Fruit fly (Drosophila melanogaster) whole organism, embryonic: ENCODE measurements around the gene CG15537.
A peak's percentile ranks its signal among the peaks of the same experiment; 100 is the strongest.

Source experiments
- BEAF-32 ChIP-seq: fragments of 200-800 bp; sonication (Bioruptor generic); optimal IDR thresholded peaks from 3 replicates; lab custom pipeline; 2017; ENCODE audit warnings: missing biosample characterization, missing genetic modification characterization, mild to moderate bottlenecking, moderate library complexity, missing genetic modification reagents
- C15 ChIP-seq: fragments of 200-800 bp; sonication (Bioruptor generic); IDR thresholded peaks from 3 replicates; pipeline ENCODE4 v1.3.6; 2022; ENCODE audit warnings: missing biosample characterization, missing genetic modification characterization
- CG10209 ChIP-seq: fragments of 200-800 bp; sonication (Bioruptor generic); optimal IDR thresholded peaks from 3 replicates; lab custom pipeline; 2017; ENCODE audit warnings: missing biosample characterization, mild to moderate bottlenecking, missing genetic modification characterization, missing genetic modification reagents
- CG10431 ChIP-seq: fragments of 200-800 bp; sonication (Bioruptor generic); optimal IDR thresholded peaks from 3 replicates; lab custom pipeline; 2018; ENCODE audit warnings: missing biosample characterization, mild to moderate bottlenecking, missing genetic modification characterization
- CG12155 ChIP-seq: fragments of 200-800 bp; sonication (Bioruptor generic); optimal IDR thresholded peaks from 3 replicates; lab custom pipeline; 2016; ENCODE audit warnings: missing biosample characterization, missing genetic modification characterization
- CG12391 ChIP-seq: fragments of 200-800 bp; sonication (Bioruptor generic); optimal IDR thresholded peaks from 3 replicates; lab custom pipeline; 2018; ENCODE audit warnings: missing biosample characterization, mild to moderate bottlenecking, missing genetic modification characterization, moderate library complexity
- CG13296 ChIP-seq: fragments of 200-800 bp; sonication (Bioruptor generic); optimal IDR thresholded peaks from 3 replicates; lab custom pipeline; 2018; ENCODE audit warnings: missing biosample characterization, mild to moderate bottlenecking, missing genetic modification characterization
- CG14710 ChIP-seq: fragments of 200-800 bp; sonication (Bioruptor generic); optimal IDR thresholded peaks from 3 replicates; lab custom pipeline; 2019; ENCODE audit warnings: missing biosample characterization, mild to moderate bottlenecking, missing genetic modification characterization, moderate library complexity
- CG15514 ChIP-seq: fragments of 200-800 bp; sonication (Bioruptor generic); optimal IDR thresholded peaks from 3 replicates; lab custom pipeline; 2017; ENCODE audit warnings: missing biosample characterization, missing genetic modification characterization, mild to moderate bottlenecking, moderate library complexity, missing genetic modification reagents
- CG1647 ChIP-seq: fragments of 200-800 bp; sonication (Bioruptor generic); optimal IDR thresholded peaks from 3 replicates; lab custom pipeline; 2016; ENCODE audit warnings: missing biosample characterization, missing genetic modification characterization
- CG16815 ChIP-seq: fragments of 200-800 bp; sonication (Bioruptor generic); optimal IDR thresholded peaks from 3 replicates; lab custom pipeline; 2017; ENCODE audit warnings: missing biosample characterization, mild to moderate bottlenecking, missing genetic modification characterization
- CG32772 ChIP-seq: fragments of 200-800 bp; sonication (Bioruptor generic); IDR thresholded peaks from 2 replicates; pipeline ENCODE4 v1.3.6; 2022; ENCODE audit warnings: missing biosample characterization, missing genetic modification characterization
- CG43689 ChIP-seq: fragments of 200-800 bp; sonication (Bioruptor generic); IDR thresholded peaks from 2 replicates; pipeline ENCODE4 v1.3.6; 2022; ENCODE audit warnings: missing biosample characterization, missing genetic modification characterization
- CG4424 ChIP-seq: fragments of 200-800 bp; sonication (Bioruptor generic); optimal IDR thresholded peaks from 3 replicates; lab custom pipeline; 2016; ENCODE audit warnings: missing biosample characterization, missing genetic modification characterization
- CG4707 ChIP-seq: fragments of 200-800 bp; sonication (Bioruptor generic); optimal IDR thresholded peaks from 2 replicates; lab custom pipeline; 2018; ENCODE audit warnings: missing biosample characterization, mild to moderate bottlenecking, missing genetic modification characterization, moderate library complexity
- CG6175 ChIP-seq: fragments of 200-800 bp; sonication (Bioruptor generic); IDR thresholded peaks from 3 replicates; pipeline ENCODE4 v1.3.6; 2022; ENCODE audit warnings: missing biosample characterization, missing genetic modification characterization
- CG6683 ChIP-seq: fragments of 200-800 bp; sonication (Bioruptor generic); optimal IDR thresholded peaks from 2 replicates; lab custom pipeline; 2017; ENCODE audit warnings: missing biosample characterization, mild to moderate bottlenecking, missing genetic modification characterization, missing genetic modification reagents
- CG8478 ChIP-seq: fragments of >200 bp; optimal IDR thresholded peaks from 2 replicates; lab custom pipeline; 2018
- CG8924 ChIP-seq: fragments of 200-800 bp; optimal IDR thresholded peaks from 3 replicates; lab custom pipeline; 2019; ENCODE audit warnings: missing biosample characterization, mild to moderate bottlenecking, missing genetic modification characterization, moderate library complexity
- CG9797 ChIP-seq: fragments of 200-800 bp; sonication (Bioruptor generic); optimal IDR thresholded peaks from 3 replicates; lab custom pipeline; 2018; ENCODE audit warnings: missing biosample characterization, mild to moderate bottlenecking, missing genetic modification characterization
- Chrac-16 ChIP-seq: fragments of 200-800 bp; sonication (Bioruptor generic); optimal IDR thresholded peaks from 3 replicates; lab custom pipeline; 2016; ENCODE audit warnings: missing biosample characterization, missing genetic modification characterization
- Doc2 ChIP-seq: fragments of 200-800 bp; sonication (Bioruptor generic); IDR thresholded peaks from 2 replicates; pipeline ENCODE4 v1.3.6; 2022; ENCODE audit warnings: missing biosample characterization, missing genetic modification characterization
- Dp ChIP-seq: fragments of 200-800 bp; sonication (Bioruptor generic); optimal IDR thresholded peaks from 2 replicates; lab custom pipeline; 2018; ENCODE audit warnings: missing biosample characterization, mild to moderate bottlenecking, missing genetic modification characterization, moderate library complexity
- Dref ChIP-seq: fragments of 200-800 bp; sonication (Bioruptor generic); IDR thresholded peaks from 2 replicates; pipeline ENCODE4 v1.3.6; 2022; ENCODE audit warnings: missing biosample characterization, missing genetic modification characterization
- Eip74EF ChIP-seq, 2 experiments: fragments of 200-800 bp in 1 of 2; fragments of >200 bp in 1 of 2; sonication (Bioruptor generic) in 1 of 2; optimal IDR thresholded peaks; 2 replicates each; lab custom pipeline; 2017 to 2019; ENCODE audit warnings: missing biosample characterization in 2 of 2, missing genetic modification characterization in 2 of 2, mild to moderate bottlenecking in 1 of 2, moderate library complexity in 1 of 2
- Gug ChIP-seq: fragments of 200-800 bp; sonication (Bioruptor generic); IDR thresholded peaks from 4 replicates; pipeline ENCODE4 v1.3.6; 2022; ENCODE audit warnings: missing biosample characterization, missing genetic modification characterization
- Hey ChIP-seq: fragments of 200-800 bp; sonication (Bioruptor generic); optimal IDR thresholded peaks from 3 replicates; lab custom pipeline; 2018; ENCODE audit warnings: missing biosample characterization, mild to moderate bottlenecking, missing genetic modification characterization
- Lhr ChIP-seq: fragments of 200-800 bp; sonication (Bioruptor generic); optimal IDR thresholded peaks from 3 replicates; lab custom pipeline; 2017; ENCODE audit warnings: mild to moderate bottlenecking, missing biosample characterization, missing genetic modification reagents, missing genetic modification characterization
- NC2α ChIP-seq: fragments of 200-800 bp; sonication (Bioruptor generic); optimal IDR thresholded peaks from 2 replicates; lab custom pipeline; 2016; ENCODE audit warnings: missing biosample characterization, missing genetic modification characterization
- NFAT ChIP-seq: fragments of 200-800 bp; sonication (Bioruptor generic); IDR thresholded peaks from 2 replicates; pipeline ENCODE4 v1.3.6; 2022; ENCODE audit warnings: missing biosample characterization, missing genetic modification characterization
- Scr ChIP-seq: fragments of 200-800 bp; sonication (Bioruptor generic); IDR thresholded peaks from 2 replicates; pipeline ENCODE4 v1.3.6; 2022; ENCODE audit warnings: missing biosample characterization, missing genetic modification characterization; ENCODE audit not compliant: partially characterized antibody
- Trl ChIP-seq, 3 experiments: fragments of >200 bp in 2 of 3; fragments of 200-800 bp in 1 of 3; sonication (Bioruptor generic) in 1 of 3; optimal IDR thresholded peaks; 2 replicates in 1 of 3; 3 replicates in 2 of 3; lab custom pipeline; 2016 to 2017; ENCODE audit warnings: missing biosample characterization in 1 of 3, missing genetic modification characterization in 1 of 3
- Xbp1 ChIP-seq: fragments of 200-800 bp; sonication (Bioruptor generic); optimal IDR thresholded peaks from 3 replicates; lab custom pipeline; 2016; ENCODE audit warnings: missing biosample characterization, mild to moderate bottlenecking, missing genetic modification characterization
- ase ChIP-seq: fragments of 200-800 bp; sonication (Bioruptor generic); IDR thresholded peaks from 3 replicates; pipeline ENCODE4 v1.3.6; 2022; ENCODE audit warnings: missing biosample characterization, missing genetic modification characterization
- chm ChIP-seq: fragments of 200-800 bp; sonication (Bioruptor generic); IDR thresholded peaks from 2 replicates; pipeline ENCODE4 v1.3.6; 2022; ENCODE audit warnings: missing biosample characterization, missing genetic modification characterization
- fd96Cb ChIP-seq: fragments of 200-800 bp; sonication (Bioruptor generic); optimal IDR thresholded peaks from 2 replicates; lab custom pipeline; 2018; ENCODE audit warnings: missing biosample characterization, mild to moderate bottlenecking, missing genetic modification characterization, moderate library complexity
- gro ChIP-seq: fragments of 200-800 bp; sonication (Bioruptor generic); optimal IDR thresholded peaks from 2 replicates; lab custom pipeline; 2016; ENCODE audit warnings: missing biosample characterization, missing genetic modification characterization
- jing ChIP-seq: fragments of 200-800 bp; sonication (Bioruptor generic); optimal IDR thresholded peaks from 2 replicates; lab custom pipeline; 2018; ENCODE audit warnings: missing biosample characterization, mild to moderate bottlenecking, missing genetic modification characterization
- klu ChIP-seq: fragments of 200-800 bp; sonication (Bioruptor generic); IDR thresholded peaks from 2 replicates; pipeline ENCODE4 v1.3.6; 2022; ENCODE audit warnings: missing biosample characterization, missing genetic modification characterization
- lmd ChIP-seq: fragments of 200-800 bp; sonication (Bioruptor generic); IDR thresholded peaks from 2 replicates; pipeline ENCODE4 v1.3.6; 2022; ENCODE audit warnings: missing biosample characterization, missing genetic modification characterization
- nom ChIP-seq: fragments of 200-800 bp; sonication (Bioruptor generic); optimal IDR thresholded peaks from 2 replicates; lab custom pipeline; 2017; ENCODE audit warnings: missing biosample characterization, missing genetic modification characterization, mild to moderate bottlenecking, moderate library complexity, missing genetic modification reagents
- odd ChIP-seq: fragments of 200-800 bp; sonication (Bioruptor generic); optimal IDR thresholded peaks from 2 replicates; lab custom pipeline; 2017; ENCODE audit warnings: missing biosample characterization, mild to moderate bottlenecking, missing genetic modification characterization
- p53 ChIP-seq: fragments of 200-800 bp; sonication (Bioruptor generic); optimal IDR thresholded peaks from 2 replicates; lab custom pipeline; 2016; ENCODE audit warnings: missing biosample characterization, missing genetic modification characterization
- salm ChIP-seq: fragments of 200-800 bp; sonication (Bioruptor generic); optimal IDR thresholded peaks from 2 replicates; lab custom pipeline; 2018; ENCODE audit warnings: missing biosample characterization, mild to moderate bottlenecking, missing genetic modification characterization
- slp2 ChIP-seq: fragments of 200-800 bp; sonication (Bioruptor generic); optimal IDR thresholded peaks from 2 replicates; lab custom pipeline; 2016; ENCODE audit warnings: missing biosample characterization, missing genetic modification characterization
- tgo ChIP-seq: fragments of 200-800 bp; sonication (Bioruptor generic); IDR thresholded peaks from 3 replicates; pipeline ENCODE4 v1.3.6; 2022; ENCODE audit warnings: missing biosample characterization, missing genetic modification characterization
- tll ChIP-seq, 2 experiments: fragments of 200-800 bp in 1 of 2; fragments of >200 bp in 1 of 2; sonication (Bioruptor generic) in 1 of 2; optimal IDR thresholded peaks; 2 replicates each; lab custom pipeline; 2017 to 2019; ENCODE audit warnings: missing biosample characterization in 2 of 2, missing genetic modification characterization in 2 of 2, mild to moderate bottlenecking in 1 of 2, moderate library complexity in 1 of 2
- twi ChIP-seq: fragments of 200-800 bp; optimal IDR thresholded peaks from 2 replicates; lab custom pipeline; 2019; ENCODE audit warnings: missing biosample characterization, mild to moderate bottlenecking, missing genetic modification characterization, moderate library complexity
- wdn ChIP-seq: fragments of 200-800 bp; sonication (Bioruptor generic); IDR thresholded peaks from 2 replicates; pipeline ENCODE4 v1.3.6; 2022; ENCODE audit warnings: missing biosample characterization, missing genetic modification characterization

The CG15537 gene

dm6 chr3R:30450224-30450623, 6.8 kb upstream of the CG15537 start (continued):
- TF ChIP-seq CG1647 (GFP tag; lab: Kevin White, UChicago) (peak; percentile 87), salm (tag; lab: Kevin White, UChicago) (peak; percentile 17), twi (no peak), CG32772 (peak; percentile 31; the same call in 1 of the 2 replicates), ase (no peak; the same call in 2 of the 3 replicates), fd96Cb (tag; lab: Kevin White, UChicago) (peak; percentile 26), CG16815 (peak; percentile 20), Xbp1 (GFP tag; lab: Kevin White, UChicago) (peak; percentile 25), CG43689 (GFP tag; lab: Robert Waterston, UW) (peak; percentile 66), CG14710 (tag; lab: Kevin White, UChicago) (no peak), Trl (optimal IDR thresholded peaks at IDR 0.05; lab: Kevin White, UChicago) (peak; percentile 85 to 95), Trl (GFP tag; optimal IDR thresholded peaks at IDR 0.05; lab: Kevin White, UChicago) (peak; percentile 82), CG8924 (no peak), Chrac-16 (GFP tag; lab: Kevin White, UChicago) (no peak), BEAF-32 (GFP tag; lab: Kevin White, UChicago) (no peak), CG8478 (no peak), tgo (GFP tag; lab: Robert Waterston, UW) (peak; percentile 56; the same call in 2 of the 3 replicates), CG4707 (GFP tag; lab: Kevin White, UChicago) (peak; percentile 68), Scr (GFP tag; lab: Robert Waterston, UW) (no peak), gro (GFP tag; lab: Kevin White, UChicago) (peak; percentile 54), NFAT (peak; percentile 79; the same call in 1 of the 2 replicates), CG6175 (GFP tag; lab: Robert Waterston, UW) (peak; percentile 46; the same call in 1 of the 3 replicates), CG10431 (GFP tag; lab: Kevin White, UChicago) (peak; percentile 70), CG9797 (GFP tag; lab: Kevin White, UChicago) (no peak), odd (GFP tag; lab: Kevin White, UChicago) (peak; percentile 73), CG10209 (GFP tag; lab: Kevin White, UChicago) (peak; percentile 84), CG12391 (tag; lab: Kevin White, UChicago) (no peak), Gug (peak; percentile 21; the same call in 1 of the 4 replicates), CG4424 (GFP tag; lab: Kevin White, UChicago) (peak; percentile 0), Dp (GFP tag; lab: Kevin White, UChicago) (no peak), CG13296 (GFP tag; lab: Kevin White, UChicago) (peak; percentile 79), chm (GFP tag; lab: Robert Waterston, UW) (no peak; the same call in 1 of the 2 replicates), jing (GFP tag; lab: Kevin White, UChicago) (no peak), NC2α (GFP tag; lab: Kevin White, UChicago) (peak; percentile 76), tll (GFP tag; optimal IDR thresholded peaks at IDR 0.05; lab: Kevin White, UChicago) (no peak), slp2 (no peak), C15 (GFP tag; lab: Robert Waterston, UW) (peak; percentile 85; the same call in 1 of the 3 replicates), CG6683 (peak; percentile 72), lmd (peak; percentile 31; the same call in 1 of the 2 replicates), Lhr (peak; percentile 60), p53 (GFP tag; lab: Kevin White, UChicago) (peak; percentile 60), nom (peak; percentile 74), Doc2 (GFP tag; lab: Robert Waterston, UW) (no peak), wdn (GFP tag; lab: Robert Waterston, UW) (peak; percentile 73; the same call in 1 of the 2 replicates), klu (no peak), Hey (tag; lab: Kevin White, UChicago) (peak; percentile 68), Dref (peak; percentile 27; the same call in 1 of the 2 replicates), CG15514 (peak; percentile 75), Eip74EF (GFP tag; optimal IDR thresholded peaks at IDR 0.05; lab: Kevin White, UChicago) (no peak), CG12155 (GFP tag; lab: Kevin White, UChicago) (peak; percentile 41)
